Worm (Caenorhabditis elegans) whole organism, early embryonic: ENCODE data around the gene T19D12.6.

Experiments used
- F13C5.2 ChIP-seq: sonication (generic microtip); optimal IDR thresholded peaks from 2 replicates; lab custom pipeline; 2017; ENCODE audit warnings: mild to moderate bottlenecking, missing genetic modification characterization, inconsistent platforms, missing compliant biosample characterization
- aly-1 ChIP-seq: sonication (generic microtip); optimal IDR thresholded peaks from 2 replicates; lab custom pipeline; 2016; ENCODE audit warnings: missing genetic modification characterization, missing compliant biosample characterization
- ama-1 ChIP-seq: fragments of 150-350 bp; optimal IDR thresholded peaks from 2 replicates; lab custom pipeline; 2014
- hmbx-1 ChIP-seq: sonication (generic microtip); optimal IDR thresholded peaks from 2 replicates; lab custom pipeline; 2016; ENCODE audit warnings: mild to moderate bottlenecking, missing genetic modification characterization, missing compliant biosample characterization
- hmg-4 ChIP-seq: fragments of 200-800 bp; sonication (Bioruptor generic); optimal IDR thresholded peaks from 2 replicates; lab custom pipeline; 2018; ENCODE audit warnings: mild to moderate bottlenecking, missing genetic modification characterization, missing compliant biosample characterization
- tbx-37 ChIP-seq: fragments of 200-800 bp; sonication (Bioruptor generic); conservative IDR thresholded peaks from 2 replicates; pipeline ENCODE4 v1.3.6; 2022; ENCODE audit warnings: missing genetic modification reagents, missing genetic modification characterization, missing compliant biosample characterization

DNA sequence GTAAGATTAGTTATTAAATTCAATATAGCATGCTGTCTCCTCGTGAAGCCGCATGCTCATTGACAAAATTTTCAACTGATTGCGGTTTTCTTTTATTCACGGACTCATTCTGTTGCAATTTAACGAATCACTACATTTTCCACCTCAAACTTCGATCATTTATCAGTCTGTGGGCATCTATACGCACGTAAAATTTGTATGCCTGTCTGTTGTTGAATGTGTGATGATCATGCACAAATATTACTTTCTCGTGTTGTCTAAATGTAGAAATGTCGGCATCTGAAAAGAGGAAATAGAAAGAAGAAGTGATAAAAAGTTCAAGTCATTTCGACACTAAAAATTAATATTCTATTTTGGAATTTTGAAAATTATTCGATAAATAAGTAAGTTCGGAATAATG, 30.4 kb downstream of the T19D12.6 start:
- TF ChIP-seq ama-1 (lab: Kevin White, UChicago) (no peak), tbx-37 (GFP tag; lab: Robert Waterston, UW) (no peak), hmbx-1 (tag; lab: Kevin White, UChicago) (no peak), aly-1 (tag; lab: Kevin White, UChicago) (no peak), F13C5.2 (tag; lab: Kevin White, UChicago) (no peak), hmg-4 (GFP tag; lab: Kevin White, UChicago) (no peak)
